Fruit fly (Drosophila melanogaster): Measurements from ENCODE around the gene CG6179.

DNA sequence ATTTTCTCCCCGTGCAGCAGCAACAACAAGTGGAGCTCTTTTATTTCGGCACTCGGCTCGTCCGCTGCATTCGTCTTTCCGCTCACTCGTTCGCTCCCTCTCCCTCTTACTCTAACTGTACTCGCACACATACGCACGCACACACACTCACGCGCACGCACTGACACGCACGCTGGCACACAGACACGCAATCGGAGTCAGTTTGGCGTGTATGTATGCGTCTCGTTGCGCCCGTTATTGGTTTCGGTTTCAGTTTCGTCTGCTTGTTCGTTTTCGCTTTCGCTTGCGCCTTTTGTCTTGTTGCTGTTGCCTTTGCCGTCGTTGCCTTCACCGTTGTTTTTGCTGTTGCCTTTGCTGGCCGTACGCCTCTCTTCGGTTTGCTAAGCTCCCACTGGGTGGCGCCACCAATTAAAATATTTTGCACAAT lies 22.1 kb upstream of the CG6179 start:
- TF ChIP-seq Blimp-1 (GFP tag; optimal IDR thresholded peaks at IDR 0.05) = peak; percentile 95
- TF ChIP-seq CG8632 (GFP tag; optimal IDR thresholded peaks at IDR 0.05) = no peak
- TF ChIP-seq dac (GFP tag; optimal IDR thresholded peaks at IDR 0.05) = peak; percentile 17
- TF ChIP-seq dsx (GFP tag; optimal IDR thresholded peaks at IDR 0.05; ENCODE audit: poor library complexity, severe bottlenecking) = no peak
- TF ChIP-seq eg (GFP tag; IDR thresholded peaks at IDR 0.05) = no peak
- TF ChIP-seq topi (GFP tag; optimal IDR thresholded peaks at IDR 0.05) = peak; percentile 37
- no peak for TF ChIP-seq Eip93F (GFP tag; optimal IDR thresholded peaks at IDR 0.05)
- TF ChIP-seq acj6 (GFP tag; optimal IDR thresholded peaks at IDR 0.05) = no peak
- TF ChIP-seq CG16779 (tag; optimal IDR thresholded peaks at IDR 0.05) = no peak
- TF ChIP-seq Smox (GFP tag; optimal IDR thresholded peaks at IDR 0.05) = no peak
